Worm (Caenorhabditis elegans) whole organism, L1 larva: ENCODE measurements around the gene R07H5.16.

Experiments
- C16A3.4 ChIP-seq: fragments of 150-350 bp; optimal IDR thresholded peaks from 2 replicates; lab custom pipeline; 2014; ENCODE audit warnings: missing biosample characterization, missing genetic modification characterization
- blmp-1 ChIP-seq: fragments of 150-350 bp; optimal IDR thresholded peaks from 2 replicates; lab custom pipeline; 2014; ENCODE audit warnings: missing biosample characterization, missing genetic modification characterization
- ceh-63 ChIP-seq: fragments of 200-800 bp; sonication (Bioruptor generic); optimal IDR thresholded peaks from 2 replicates; lab custom pipeline; 2018; ENCODE audit warnings: mild to moderate bottlenecking, missing genetic modification characterization, missing compliant biosample characterization
- elt-3 ChIP-seq, 6 experiments: fragments of 150-350 bp in 1 of 6; sonication (generic microtip); optimal IDR thresholded peaks; 2 replicates each; lab custom pipeline; 2017 to 2018; ENCODE audit warnings: missing biosample characterization in 6 of 6, missing genetic modification characterization in 6 of 6, inconsistent platforms in 1 of 6
- fkh-10 ChIP-seq: sonication (generic microtip); optimal IDR thresholded peaks from 2 replicates; lab custom pipeline; 2017; ENCODE audit warnings: missing biosample characterization, missing genetic modification reagents, missing genetic modification characterization
- fos-1 ChIP-seq: fragments of 150-350 bp; optimal IDR thresholded peaks from 2 replicates; lab custom pipeline; 2014; ENCODE audit warnings: missing biosample characterization, missing genetic modification characterization
- hlh-4 ChIP-seq: sonication (generic microtip); optimal IDR thresholded peaks from 2 replicates; lab custom pipeline; 2016; ENCODE audit warnings: mild to moderate bottlenecking, missing genetic modification characterization, missing compliant biosample characterization
- lin-15B ChIP-seq: fragments of 150-350 bp; sonication (generic microtip); optimal IDR thresholded peaks from 3 replicates; lab custom pipeline; 2014; ENCODE audit warnings: missing biosample characterization, missing genetic modification characterization
- mep-1 ChIP-seq: fragments of 150-350 bp; optimal IDR thresholded peaks from 2 replicates; lab custom pipeline; 2014; ENCODE audit warnings: missing biosample characterization, missing genetic modification characterization
- nhr-11 ChIP-seq: fragments of 150-350 bp; optimal IDR thresholded peaks from 2 replicates; lab custom pipeline; 2014; ENCODE audit warnings: missing biosample characterization, missing genetic modification characterization
- nhr-71 ChIP-seq: sonication (generic microtip); optimal IDR thresholded peaks from 2 replicates; lab custom pipeline; 2016; ENCODE audit warnings: mild to moderate bottlenecking, missing genetic modification characterization, moderate library complexity, missing compliant biosample characterization
- nhr-77 ChIP-seq: fragments of 150-350 bp; optimal IDR thresholded peaks from 2 replicates; lab custom pipeline; 2014; ENCODE audit warnings: missing biosample characterization, missing genetic modification characterization
- xbp-1 ChIP-seq: sonication (generic microtip); optimal IDR thresholded peaks from 2 replicates; lab custom pipeline; 2016; ENCODE audit warnings: missing genetic modification characterization, missing compliant biosample characterization

ce11 chrIV:11180077-11180476, 19.1 kb upstream of the R07H5.16 start:
- TF ChIP-seq hlh-4 (tag; lab: Kevin White, UChicago) (no peak), nhr-71 (tag; lab: Kevin White, UChicago) (no peak), fos-1 (no peak), C16A3.4 (no peak), nhr-77 (tag; lab: Kevin White, UChicago) (no peak), blmp-1 (no peak), ceh-63 (GFP tag; lab: Kevin White, UChicago) (no peak), fkh-10 (GFP tag; lab: Kevin White, UChicago) (no peak), nhr-11 (tag; lab: Kevin White, UChicago) (no peak), elt-3 (tag; optimal IDR thresholded peaks at IDR 0.05; lab: Kevin White, UChicago) (no peak), lin-15B (tag; lab: Kevin White, UChicago) (no peak), xbp-1 (tag; lab: Kevin White, UChicago) (no peak), mep-1 (peak; percentile 4)
